Worm (Caenorhabditis elegans) whole organism, L1 larva: ENCODE data around the gene clec-37.

Experiments
- lsy-2 ChIP-seq, 2 experiments: fragments of 150-350 bp; optimal IDR thresholded peaks; 2 replicates each; lab custom pipeline; 2014; ENCODE audit warnings: missing biosample characterization in 2 of 2, missing genetic modification characterization in 2 of 2
- nhr-47 ChIP-seq: sonication (generic microtip); optimal IDR thresholded peaks from 2 replicates; lab custom pipeline; 2016; ENCODE audit warnings: mild to moderate bottlenecking, missing genetic modification characterization, moderate library complexity, missing compliant biosample characterization
- snpc-4 ChIP-seq: fragments of 150-350 bp; optimal IDR thresholded peaks from 2 replicates; lab custom pipeline; 2014; ENCODE audit warnings: missing biosample characterization, missing genetic modification characterization
- ztf-11 ChIP-seq, 2 experiments: sonication (generic microtip); optimal IDR thresholded peaks; 2 replicates each; lab custom pipeline; 2016 to 2017; ENCODE audit warnings: missing genetic modification characterization in 2 of 2, missing biosample characterization in 1 of 2, missing compliant biosample characterization in 1 of 2

- TF ChIP-seq snpc-4, result no peak
- no peak for TF ChIP-seq ztf-11 (tag; optimal IDR thresholded peaks at IDR 0.05; lab: Kevin White, UChicago)
- no peak for TF ChIP-seq lsy-2 (tag; optimal IDR thresholded peaks at IDR 0.05; lab: Kevin White, UChicago)
- no peak for TF ChIP-seq nhr-47
Observed at ce11 chrV:16853956-16854683, 2.2 kb upstream of the clec-37 start, which contains the start of the genes clec-35 and clec-27.
